Fruit fly (Drosophila melanogaster): ENCODE data around the gene Nplp4.

DNA sequence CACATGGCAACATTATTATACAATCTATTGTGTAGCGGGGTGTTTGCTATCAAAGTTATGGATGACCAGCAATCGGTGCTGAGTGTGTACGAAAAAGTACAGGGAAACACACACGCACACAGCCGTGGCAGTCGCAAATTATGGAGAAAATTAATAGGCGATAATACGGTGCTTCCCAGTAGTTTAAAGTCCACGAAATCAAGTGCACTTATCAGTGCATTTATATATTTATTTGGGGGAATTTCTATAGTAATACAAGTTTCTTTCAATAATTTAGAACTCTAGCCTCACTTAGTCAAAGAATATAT lies 30.7 kb downstream of the Nplp4 start:
- TF ChIP-seq Ets98B (GFP tag; IDR thresholded peaks at IDR 0.05) (no peak), CG15710 (tag; optimal IDR thresholded peaks at IDR 0.05) (no peak), CG12605 (GFP tag; IDR thresholded peaks at IDR 0.05) (no peak), D1 (tag; optimal IDR thresholded peaks at IDR 0.05) (no peak)

All from whole organism, pupa.